Worm (Caenorhabditis elegans): ENCODE results near the gene C45G7.4.

Gene C45G7.4

ce11 chrIV:2408437-2408836, 24.4 kb upstream of the C45G7.4 start:
- TF ChIP-seq peb-1 (tag; optimal IDR thresholded peaks at IDR 0.05) = no peak
- TF ChIP-seq gmeb-1 (tag; optimal IDR thresholded peaks at IDR 0.05) = peak; percentile 85
- peak; percentile 1 for TF ChIP-seq mab-5 (tag; optimal IDR thresholded peaks at IDR 0.05)
- no peak for TF ChIP-seq alr-1 (tag; optimal IDR thresholded peaks at IDR 0.05)
- TF ChIP-seq dmd-4 (tag; optimal IDR thresholded peaks at IDR 0.05) = no peak
- no peak for TF ChIP-seq nhr-12 (tag; optimal IDR thresholded peaks at IDR 0.05)
- TF ChIP-seq nhr-10 (tag; optimal IDR thresholded peaks at IDR 0.05) = no peak
- TF ChIP-seq R02D3.7 (tag; optimal IDR thresholded peaks at IDR 0.05) = no peak
- peak; percentile 25 for TF ChIP-seq blmp-1 (tag; optimal IDR thresholded peaks at IDR 0.05; ENCODE audit: insufficient read depth)
- no peak for TF ChIP-seq mbf-1 (tag; optimal IDR thresholded peaks at IDR 0.05)
- peak; percentile 58 for TF ChIP-seq ztf-4 (tag; optimal IDR thresholded peaks at IDR 0.05)
- peak; percentile 36 for TF ChIP-seq nhr-6 (tag; optimal IDR thresholded peaks at IDR 0.05)
- TF ChIP-seq ZK546.5 (tag; optimal IDR thresholded peaks at IDR 0.05) = no peak
- no peak for TF ChIP-seq lin-39 (tag; optimal IDR thresholded peaks at IDR 0.05)
- peak; percentile 7 for TF ChIP-seq snpc-4 (tag; optimal IDR thresholded peaks at IDR 0.05)
- no peak for TF ChIP-seq nhr-77 (tag; optimal IDR thresholded peaks at IDR 0.05)
- TF ChIP-seq lin-11 (tag; optimal IDR thresholded peaks at IDR 0.05) = peak; percentile 65
- TF ChIP-seq Y55F3AM.14 (GFP tag; optimal IDR thresholded peaks at IDR 0.05) = peak; percentile 80
- TF ChIP-seq nhr-21 (tag; optimal IDR thresholded peaks at IDR 0.05) = peak; percentile 59
- peak; percentile 70 to 80 for TF ChIP-seq lsy-2 (tag; optimal IDR thresholded peaks at IDR 0.05)
- no peak for TF ChIP-seq nhr-11 (tag; optimal IDR thresholded peaks at IDR 0.05)
- TF ChIP-seq sem-4 (tag; optimal IDR thresholded peaks at IDR 0.05) = peak; percentile 29
- peak; percentile 28 for TF ChIP-seq ztf-11 (tag; optimal IDR thresholded peaks at IDR 0.05)
- TF ChIP-seq ceh-16 (tag; optimal IDR thresholded peaks at IDR 0.05) = peak; percentile 52
- TF ChIP-seq nhr-25 (tag; optimal IDR thresholded peaks at IDR 0.05) = peak; percentile 57
- TF ChIP-seq lin-13 (GFP tag; optimal IDR thresholded peaks at IDR 0.05) = peak; percentile 93
- TF ChIP-seq ceh-82 (tag; optimal IDR thresholded peaks at IDR 0.05) = peak; percentile 45
- no peak for TF ChIP-seq unc-62 (GFP tag; optimal IDR thresholded peaks at IDR 0.05)
- no peak for TF ChIP-seq elt-3 (tag; optimal IDR thresholded peaks at IDR 0.05)
- TF ChIP-seq C34F6.9 (tag; optimal IDR thresholded peaks at IDR 0.05) = peak; percentile 84
- TF ChIP-seq sma-9 (GFP tag; optimal IDR thresholded peaks at IDR 0.05) = peak; percentile 74
- TF ChIP-seq sma-9 (tag; optimal IDR thresholded peaks at IDR 0.05) = no peak
- TF ChIP-seq zag-1 (tag; optimal IDR thresholded peaks at IDR 0.05) = peak; percentile 46
- TF ChIP-seq fos-1 (tag; optimal IDR thresholded peaks at IDR 0.05) = peak; percentile 80
- TF ChIP-seq crh-2 (tag; optimal IDR thresholded peaks at IDR 0.05) = peak; percentile 88
- peak; percentile 78 for TF ChIP-seq F13H6.1 (tag; optimal IDR thresholded peaks at IDR 0.05)
- peak; percentile 94 for TF ChIP-seq unc-55 (GFP tag; optimal IDR thresholded peaks at IDR 0.05)
- TF ChIP-seq egl-27 (tag; optimal IDR thresholded peaks at IDR 0.05) = peak; percentile 32
- TF ChIP-seq mdl-1 (tag; optimal IDR thresholded peaks at IDR 0.05) = peak in 1 of 2 experiments; percentile 41
- no peak for TF ChIP-seq unc-39 (tag; optimal IDR thresholded peaks at IDR 0.05)
- TF ChIP-seq sma-3 (GFP tag; optimal IDR thresholded peaks at IDR 0.05) = peak; percentile 73
- TF ChIP-seq nhr-129 (tag; optimal IDR thresholded peaks at IDR 0.05) = peak; percentile 86

- TF ChIP-seq nhr-11 (tag; optimal IDR thresholded peaks at IDR 0.05) (no peak), nhr-237 (tag; optimal IDR thresholded peaks at IDR 0.05) (no peak), nhr-23 (tag; optimal IDR thresholded peaks at IDR 0.05) (no peak), gmeb-1 (tag; optimal IDR thresholded peaks at IDR 0.05) (no peak), ceh-82 (tag; optimal IDR thresholded peaks at IDR 0.05) (no peak), fos-1 (tag; optimal IDR thresholded peaks at IDR 0.05) (peak; percentile 49), elt-3 (tag; optimal IDR thresholded peaks at IDR 0.05) (no peak), lin-13 (GFP tag; optimal IDR thresholded peaks at IDR 0.05) (no peak), nhr-12 (tag; optimal IDR thresholded peaks at IDR 0.05) (no peak), skn-1 (tag; optimal IDR thresholded peaks at IDR 0.05) (peak; percentile 84), F13H6.1 (tag; optimal IDR thresholded peaks at IDR 0.05) (no peak), elt-1 (tag; optimal IDR thresholded peaks at IDR 0.05) (no peak), ztf-4 (tag; optimal IDR thresholded peaks at IDR 0.05) (no peak), mdl-1 (tag; optimal IDR thresholded peaks at IDR 0.05) (no peak)
Observed at ce11 chrIV:2412370-2412962, 20.3 kb upstream of the C45G7.4 start, which contains the start of gene Y38F2AR.12. TSS of gene Y38F2AR.12 (minus strand) at chrIV:2412420.

All from whole organism, L2 larva.